Fruit fly (Drosophila melanogaster) whole organism, embryonic: ENCODE measurements around the gene CG2691.
A peak's percentile ranks its signal among the peaks of the same experiment; 100 is the strongest.

ENCODE experiments used
- ATbp ChIP-seq: fragments of 200-800 bp; sonication (Bioruptor generic); optimal IDR thresholded peaks from 2 replicates; lab custom pipeline; 2017; ENCODE audit warnings: missing biosample characterization, mild to moderate bottlenecking, missing genetic modification characterization, missing genetic modification reagents
- Aef1 ChIP-seq: fragments of 200-800 bp; sonication (Bioruptor generic); IDR thresholded peaks from 3 replicates; pipeline ENCODE4 v1.3.6; 2022; ENCODE audit warnings: missing biosample characterization, missing genetic modification characterization
- CG10209 ChIP-seq: fragments of 200-800 bp; sonication (Bioruptor generic); optimal IDR thresholded peaks from 3 replicates; lab custom pipeline; 2017; ENCODE audit warnings: missing biosample characterization, mild to moderate bottlenecking, missing genetic modification characterization, missing genetic modification reagents
- CG10274 ChIP-seq: fragments of 200-800 bp; sonication (Bioruptor generic); optimal IDR thresholded peaks from 3 replicates; lab custom pipeline; 2017; ENCODE audit warnings: missing biosample characterization, mild to moderate bottlenecking, missing genetic modification characterization
- CG13123 ChIP-seq: fragments of 200-800 bp; sonication (Bioruptor generic); optimal IDR thresholded peaks from 2 replicates; lab custom pipeline; 2016; ENCODE audit warnings: missing biosample characterization, missing genetic modification characterization
- CG1792 ChIP-seq: fragments of 200-800 bp; sonication (Bioruptor generic); optimal IDR thresholded peaks from 2 replicates; lab custom pipeline; 2016; ENCODE audit warnings: missing biosample characterization, missing genetic modification characterization
- CG18011 ChIP-seq: fragments of 200-800 bp; sonication (Bioruptor generic); optimal IDR thresholded peaks from 2 replicates; lab custom pipeline; 2017; ENCODE audit warnings: missing biosample characterization, missing genetic modification characterization, mild to moderate bottlenecking, moderate library complexity, missing genotype
- CG32772 ChIP-seq: fragments of 200-800 bp; sonication (Bioruptor generic); IDR thresholded peaks from 2 replicates; pipeline ENCODE4 v1.3.6; 2022; ENCODE audit warnings: missing biosample characterization, missing genetic modification characterization
- CG3995 ChIP-seq: fragments of 200-800 bp; sonication (Bioruptor generic); optimal IDR thresholded peaks from 3 replicates; lab custom pipeline; 2016; ENCODE audit warnings: missing biosample characterization, missing genetic modification characterization
- CG43689 ChIP-seq: fragments of 200-800 bp; sonication (Bioruptor generic); IDR thresholded peaks from 2 replicates; pipeline ENCODE4 v1.3.6; 2022; ENCODE audit warnings: missing biosample characterization, missing genetic modification characterization
- CG6689 ChIP-seq: fragments of 200-800 bp; sonication (Bioruptor generic); IDR thresholded peaks from 2 replicates; pipeline ENCODE4 v1.3.6; 2022; ENCODE audit warnings: missing biosample characterization, missing genetic modification characterization
- CG8924 ChIP-seq: fragments of 200-800 bp; optimal IDR thresholded peaks from 3 replicates; lab custom pipeline; 2019; ENCODE audit warnings: missing biosample characterization, mild to moderate bottlenecking, missing genetic modification characterization, moderate library complexity
- CG9727 ChIP-seq: fragments of 200-800 bp; sonication (Bioruptor generic); optimal IDR thresholded peaks from 3 replicates; lab custom pipeline; 2017; ENCODE audit warnings: missing biosample characterization, mild to moderate bottlenecking, missing genetic modification characterization
- CG9876 ChIP-seq: fragments of 200-800 bp; sonication (Bioruptor generic); optimal IDR thresholded peaks from 2 replicates; lab custom pipeline; 2016; ENCODE audit warnings: missing biosample characterization, missing genetic modification characterization
- CoRest ChIP-seq: fragments of 200-800 bp; sonication (Bioruptor generic); optimal IDR thresholded peaks from 3 replicates; lab custom pipeline; 2018; ENCODE audit warnings: missing biosample characterization, mild to moderate bottlenecking, missing genetic modification characterization, moderate library complexity
- CrebB ChIP-seq: fragments of 200-800 bp; sonication (Bioruptor generic); optimal IDR thresholded peaks from 3 replicates; lab custom pipeline; 2018; ENCODE audit warnings: missing biosample characterization, mild to moderate bottlenecking, missing genetic modification characterization
- D ChIP-seq, 2 experiments: fragments of 200-800 bp in 1 of 2; fragments of >200 bp in 1 of 2; sonication (Bioruptor generic) in 1 of 2; optimal IDR thresholded peaks; 2 replicates in 1 of 2; 3 replicates in 1 of 2; lab custom pipeline; 2017; ENCODE audit warnings: mild to moderate bottlenecking in 1 of 2, missing biosample characterization in 1 of 2, missing genetic modification characterization in 1 of 2, missing genetic modification reagents in 1 of 2
- Dad ChIP-seq: fragments of 200-800 bp; sonication (Bioruptor generic); optimal IDR thresholded peaks from 3 replicates; lab custom pipeline; 2016; ENCODE audit warnings: missing biosample characterization, missing genetic modification characterization
- HLH3B ChIP-seq: fragments of 200-800 bp; sonication (Bioruptor generic); IDR thresholded peaks from 2 replicates; pipeline ENCODE4 v1.3.6; 2022; ENCODE audit warnings: missing biosample characterization, missing genetic modification characterization
- Hand ChIP-seq: fragments of 200-800 bp; sonication (Bioruptor generic); optimal IDR thresholded peaks from 2 replicates; lab custom pipeline; 2017; ENCODE audit warnings: mild to moderate bottlenecking, missing biosample characterization, missing genetic modification reagents, missing genetic modification characterization
- Hey ChIP-seq: fragments of 200-800 bp; sonication (Bioruptor generic); optimal IDR thresholded peaks from 3 replicates; lab custom pipeline; 2018; ENCODE audit warnings: missing biosample characterization, mild to moderate bottlenecking, missing genetic modification characterization
- MBD-R2 ChIP-seq: fragments of 200-800 bp; sonication (Bioruptor generic); IDR thresholded peaks from 2 replicates; pipeline ENCODE4 v1.3.6; 2022; ENCODE audit warnings: missing biosample characterization, missing genetic modification characterization
- MTF-1 ChIP-seq: fragments of 200-800 bp; sonication (Bioruptor generic); optimal IDR thresholded peaks from 2 replicates; lab custom pipeline; 2018; ENCODE audit warnings: missing biosample characterization, mild to moderate bottlenecking, missing genetic modification characterization, borderline replicate concordance
- NfI ChIP-seq: fragments of 200-800 bp; sonication (Bioruptor generic); optimal IDR thresholded peaks from 3 replicates; lab custom pipeline; 2018; ENCODE audit warnings: missing biosample characterization, mild to moderate bottlenecking, missing genetic modification characterization, moderate library complexity
- Optix ChIP-seq: fragments of 200-800 bp; sonication (Bioruptor generic); IDR thresholded peaks from 3 replicates; pipeline ENCODE4 v1.3.6; 2022; ENCODE audit warnings: missing biosample characterization, missing genetic modification characterization
- Side ChIP-seq: fragments of 200-800 bp; sonication (Bioruptor generic); optimal IDR thresholded peaks from 2 replicates; lab custom pipeline; 2016; ENCODE audit warnings: missing biosample characterization, missing genetic modification characterization
- Six4 ChIP-seq: fragments of 200-800 bp; sonication (Bioruptor generic); optimal IDR thresholded peaks from 2 replicates; lab custom pipeline; 2016; ENCODE audit warnings: missing biosample characterization, missing genetic modification characterization
- Spps ChIP-seq: fragments of 200-800 bp; sonication (Bioruptor generic); optimal IDR thresholded peaks from 2 replicates; lab custom pipeline; 2018; ENCODE audit warnings: missing biosample characterization, mild to moderate bottlenecking, missing genetic modification characterization
- abd-A ChIP-seq: fragments of 200-800 bp; sonication (Bioruptor generic); optimal IDR thresholded peaks from 3 replicates; lab custom pipeline; 2019; ENCODE audit warnings: missing biosample characterization, mild to moderate bottlenecking, missing genetic modification characterization, moderate library complexity
- cad ChIP-seq: fragments of >200 bp; optimal IDR thresholded peaks from 2 replicates; lab custom pipeline; 2017; ENCODE audit warnings: missing biosample characterization, missing genetic modification characterization
- danr ChIP-seq: fragments of 200-800 bp; sonication (Bioruptor generic); IDR thresholded peaks from 2 replicates; pipeline ENCODE4 v1.3.6; 2022; ENCODE audit warnings: missing biosample characterization, missing genetic modification characterization
- esg ChIP-seq: fragments of 200-800 bp; sonication (Bioruptor generic); conservative IDR thresholded peaks from 2 replicates; pipeline ENCODE4 v1.3.6; 2022; ENCODE audit warnings: missing biosample characterization, missing genetic modification characterization
- exex ChIP-seq: fragments of 200-800 bp; sonication (Bioruptor generic); optimal IDR thresholded peaks from 4 replicates; lab custom pipeline; 2018; ENCODE audit warnings: missing biosample characterization, mild to moderate bottlenecking, missing genetic modification characterization, moderate library complexity
- gfzf ChIP-seq: fragments of 200-800 bp; sonication (Bioruptor generic); optimal IDR thresholded peaks from 2 replicates; lab custom pipeline; 2016; ENCODE audit warnings: missing biosample characterization, mild to moderate bottlenecking, missing genetic modification characterization, moderate library complexity
- grn ChIP-seq: fragments of 200-800 bp; sonication (Bioruptor generic); optimal IDR thresholded peaks from 3 replicates; lab custom pipeline; 2017; ENCODE audit warnings: missing biosample characterization, missing genetic modification characterization
- insv ChIP-seq, 2 experiments: fragments of 200-800 bp; sonication (Bioruptor generic); optimal IDR thresholded peaks; 3 replicates each; lab custom pipeline; 2016 to 2018; ENCODE audit warnings: missing biosample characterization in 2 of 2, missing genetic modification characterization in 2 of 2
- jumu ChIP-seq: fragments of 200-800 bp; sonication (Bioruptor generic); optimal IDR thresholded peaks from 3 replicates; lab custom pipeline; 2016; ENCODE audit warnings: missing biosample characterization, missing genetic modification characterization
- ken ChIP-seq: fragments of 200-800 bp; sonication (Bioruptor generic); IDR thresholded peaks from 3 replicates; pipeline ENCODE4 v1.3.6; 2022; ENCODE audit warnings: missing biosample characterization, missing genetic modification characterization
- klu ChIP-seq: fragments of 200-800 bp; sonication (Bioruptor generic); IDR thresholded peaks from 2 replicates; pipeline ENCODE4 v1.3.6; 2022; ENCODE audit warnings: missing biosample characterization, missing genetic modification characterization
- nom ChIP-seq: fragments of 200-800 bp; sonication (Bioruptor generic); optimal IDR thresholded peaks from 2 replicates; lab custom pipeline; 2017; ENCODE audit warnings: missing biosample characterization, missing genetic modification characterization, mild to moderate bottlenecking, moderate library complexity, missing genetic modification reagents
- peb ChIP-seq: fragments of 200-800 bp; sonication (Bioruptor generic); IDR thresholded peaks from 2 replicates; pipeline ENCODE4 v1.3.6; 2022; ENCODE audit warnings: missing biosample characterization, missing genetic modification characterization
- sc ChIP-seq, 3 experiments: fragments of >200 bp in 2 of 3; fragments of 200-800 bp in 1 of 3; sonication (Bioruptor generic) in 1 of 3; optimal IDR thresholded peaks; 2 replicates in 2 of 3; 3 replicates in 1 of 3; lab custom pipeline; 2017; ENCODE audit warnings: mild to moderate bottlenecking in 1 of 3, missing biosample characterization in 1 of 3, missing genetic modification characterization in 1 of 3, missing genetic modification reagents in 1 of 3
- sens-2 ChIP-seq: fragments of 200-800 bp; sonication (Bioruptor generic); IDR thresholded peaks from 2 replicates; pipeline ENCODE4 v1.3.6; 2022; ENCODE audit warnings: missing biosample characterization, missing genetic modification characterization
- seq ChIP-seq: fragments of 200-800 bp; sonication (Bioruptor generic); IDR thresholded peaks from 2 replicates; pipeline ENCODE4 v1.3.6; 2022; ENCODE audit warnings: missing biosample characterization, missing genetic modification characterization
- shn ChIP-seq: fragments of 200-800 bp; sonication (Bioruptor generic); optimal IDR thresholded peaks from 3 replicates; lab custom pipeline; 2016; ENCODE audit warnings: missing biosample characterization, missing genetic modification characterization
- sima ChIP-seq: fragments of 200-800 bp; sonication (Bioruptor generic); optimal IDR thresholded peaks from 2 replicates; lab custom pipeline; 2016; ENCODE audit warnings: missing biosample characterization, missing genetic modification characterization
- slp2 ChIP-seq: fragments of 200-800 bp; sonication (Bioruptor generic); optimal IDR thresholded peaks from 2 replicates; lab custom pipeline; 2016; ENCODE audit warnings: missing biosample characterization, missing genetic modification characterization
- sr ChIP-seq: fragments of 200-800 bp; sonication (Bioruptor generic); IDR thresholded peaks from 3 replicates; pipeline ENCODE4 v1.3.6; 2022; ENCODE audit warnings: missing biosample characterization, missing genetic modification characterization
- vfl ChIP-seq: fragments of 200-800 bp; sonication (Bioruptor generic); optimal IDR thresholded peaks from 2 replicates; lab custom pipeline; 2016; ENCODE audit warnings: missing biosample characterization, missing genetic modification characterization

The CG2691 gene

DNA sequence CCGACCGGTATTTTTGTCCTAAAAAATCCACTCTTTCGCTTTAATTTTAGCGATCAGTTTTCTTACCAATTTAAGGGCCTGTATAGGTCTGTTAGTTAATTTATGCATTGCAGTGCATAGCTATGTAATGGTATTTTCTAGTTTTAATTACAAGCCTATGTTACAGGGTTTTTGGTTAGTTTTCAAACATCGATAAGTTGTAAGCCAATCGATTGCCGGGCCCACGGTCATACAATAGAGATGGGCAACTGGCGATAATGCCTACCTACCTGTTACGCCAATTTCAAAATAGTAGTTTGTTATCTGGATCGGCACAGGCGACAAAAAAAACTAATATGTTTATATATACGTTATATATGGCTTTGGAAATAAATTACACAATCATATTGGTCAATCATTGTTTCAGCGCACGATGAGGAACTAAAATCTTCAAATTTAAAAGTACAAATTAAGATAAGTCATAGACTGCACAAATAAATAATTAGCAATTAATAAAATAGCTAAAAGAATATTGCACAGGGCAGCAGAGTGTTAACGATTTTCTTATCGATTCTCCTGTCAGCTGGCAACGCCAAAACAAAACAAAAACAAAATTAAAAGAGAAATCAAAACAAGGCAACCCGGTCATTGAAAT is 7.7 kb downstream of the CG2691 start, which contains the start of the genes tth and Tango2 (continued):
- no peak for TF ChIP-seq Hand
- peak; percentile 34; the same call in 1 of the 2 replicates for TF ChIP-seq MBD-R2 (GFP tag; lab: Robert Waterston, UW)
- TF ChIP-seq CG1792 (GFP tag; lab: Kevin White, UChicago) = no peak
- peak; percentile 66 for TF ChIP-seq exex (tag; lab: Kevin White, UChicago)
- TF ChIP-seq CG32772 = 0 out of 2 replicates have a peak, but pooled peaks have one; percentile 39
- TF ChIP-seq CG6689 (GFP tag; lab: Robert Waterston, UW) = peak; percentile 70
- TF ChIP-seq HLH3B = peak; percentile 46; the same call in 1 of the 2 replicates
- TF ChIP-seq Six4 (GFP tag; lab: Kevin White, UChicago) = peak; percentile 29
- TF ChIP-seq slp2 (GFP tag; lab: Kevin White, UChicago) = peak; percentile 27
- peak; percentile 54 for TF ChIP-seq Side (GFP tag; lab: Kevin White, UChicago)
- TF ChIP-seq shn (GFP tag; lab: Kevin White, UChicago) = peak; percentile 57
- TF ChIP-seq Optix (GFP tag; lab: Robert Waterston, UW) = no peak
- TF ChIP-seq sc (optimal IDR thresholded peaks at IDR 0.05; lab: Kevin White, UChicago) = no peak
- TF ChIP-seq sc (GFP tag; optimal IDR thresholded peaks at IDR 0.05; lab: Kevin White, UChicago) = no peak
- TF ChIP-seq esg (GFP tag; lab: Robert Waterston, UW) = peak; percentile 75
- TF ChIP-seq CG9876 (GFP tag; lab: Kevin White, UChicago) = peak; percentile 11
- peak; percentile 46 for TF ChIP-seq CrebB (tag; lab: Kevin White, UChicago)
- peak; percentile 70 for TF ChIP-seq vfl (GFP tag; lab: Kevin White, UChicago)
- peak; percentile 72; the same call in 2 of the 3 replicates for TF ChIP-seq ken (GFP tag; lab: Robert Waterston, UW)
- no peak for TF ChIP-seq CG10274
- no peak for TF ChIP-seq Spps (tag; lab: Kevin White, UChicago)
- TF ChIP-seq sens-2 = no peak
- TF ChIP-seq insv (GFP tag; optimal IDR thresholded peaks at IDR 0.05; lab: Kevin White, UChicago) = peak in 1 of 2 experiments; percentile 9
- peak; percentile 63 for TF ChIP-seq CG9727 (GFP tag; lab: Kevin White, UChicago)
- no peak for TF ChIP-seq peb (GFP tag; lab: Robert Waterston, UW)
- TF ChIP-seq cad (GFP tag; lab: Kevin White, UChicago) = no peak
- TF ChIP-seq gfzf (GFP tag; lab: Kevin White, UChicago) = peak; percentile 89
- TF ChIP-seq MTF-1 (GFP tag; lab: Kevin White, UChicago) = no peak
- TF ChIP-seq D (optimal IDR thresholded peaks at IDR 0.05; lab: Kevin White, UChicago) = no peak
- peak; percentile 3 for TF ChIP-seq D (GFP tag; optimal IDR thresholded peaks at IDR 0.05; lab: Kevin White, UChicago)
- no peak for TF ChIP-seq sima (GFP tag; lab: Kevin White, UChicago)
- TF ChIP-seq Hey (tag; lab: Kevin White, UChicago) = peak; percentile 46
- peak; percentile 18 for TF ChIP-seq Dad (GFP tag; lab: Kevin White, UChicago)
- peak; percentile 50; the same call in 1 of the 2 replicates for TF ChIP-seq seq (GFP tag; lab: Robert Waterston, UW)
- TF ChIP-seq ATbp (GFP tag; lab: Kevin White, UChicago) = peak; percentile 27
- TF ChIP-seq NfI (GFP tag; lab: Kevin White, UChicago) = peak; percentile 80
- peak; percentile 86 for TF ChIP-seq CoRest (tag; lab: Kevin White, UChicago)
- TF ChIP-seq CG13123 (GFP tag; lab: Kevin White, UChicago) = peak; percentile 46
- TF ChIP-seq Aef1 (GFP tag; lab: Robert Waterston, UW) = peak; percentile 51; the same call in 1 of the 3 replicates
- peak; percentile 75 for TF ChIP-seq CG8924
- peak; percentile 36; the same call in 1 of the 2 replicates for TF ChIP-seq klu
- no peak for TF ChIP-seq sr (GFP tag; lab: Robert Waterston, UW)
- peak; percentile 43 for TF ChIP-seq jumu (GFP tag; lab: Kevin White, UChicago)
- peak; percentile 30 for TF ChIP-seq nom (GFP tag; lab: Kevin White, UChicago)
- peak; percentile 42; the same call in 1 of the 2 replicates for TF ChIP-seq danr
- TF ChIP-seq grn (GFP tag; lab: Kevin White, UChicago) = peak; percentile 49
- peak; percentile 59 for TF ChIP-seq CG10209 (GFP tag; lab: Kevin White, UChicago)
- no peak for TF ChIP-seq abd-A
- TF ChIP-seq CG18011 (GFP tag; lab: Kevin White, UChicago) = peak; percentile 28
- TF ChIP-seq CG3995 (GFP tag; lab: Kevin White, UChicago) = peak; percentile 26
- TF ChIP-seq CG43689 (GFP tag; lab: Robert Waterston, UW) = no peak
